Worm (Caenorhabditis elegans) whole organism, L3 larva: ENCODE results near the gene C17B7.10.

Experiments used
- R02D3.7 ChIP-seq: fragments of 150-350 bp; optimal IDR thresholded peaks from 2 replicates; lab custom pipeline; 2014; ENCODE audit warnings: missing biosample characterization, missing genetic modification characterization
- ZK546.5 ChIP-seq: sonication (generic microtip); optimal IDR thresholded peaks from 2 replicates; lab custom pipeline; 2017; ENCODE audit warnings: missing biosample characterization, missing genetic modification characterization
- aly-2 ChIP-seq: fragments of 150-350 bp; optimal IDR thresholded peaks from 2 replicates; lab custom pipeline; 2014; ENCODE audit warnings: missing biosample characterization, missing genetic modification characterization
- ama-1 ChIP-seq: fragments of 150-350 bp; optimal IDR thresholded peaks from 2 replicates; lab custom pipeline; 2018
- ceh-16 ChIP-seq: sonication (generic microtip); optimal IDR thresholded peaks from 2 replicates; lab custom pipeline; 2017; ENCODE audit warnings: missing biosample characterization, missing genetic modification characterization
- ceh-28 ChIP-seq: fragments of 150-350 bp; optimal IDR thresholded peaks from 2 replicates; lab custom pipeline; 2014; ENCODE audit warnings: missing biosample characterization, missing genetic modification reagents, missing genetic modification characterization
- ceh-82 ChIP-seq: fragments of 150-350 bp; optimal IDR thresholded peaks from 2 replicates; lab custom pipeline; 2014; ENCODE audit warnings: missing biosample characterization, missing genetic modification characterization
- ceh-9 ChIP-seq: sonication (generic microtip); optimal IDR thresholded peaks from 2 replicates; lab custom pipeline; 2018; ENCODE audit warnings: missing biosample characterization, missing genetic modification characterization
- egl-5 ChIP-seq: fragments of 150-350 bp; optimal IDR thresholded peaks from 2 replicates; lab custom pipeline; 2017; ENCODE audit warnings: missing biosample characterization, missing genetic modification reagents, missing genetic modification characterization, inconsistent platforms
- elt-2 ChIP-seq: sonication (generic microtip); optimal IDR thresholded peaks from 2 replicates; lab custom pipeline; 2016; ENCODE audit warnings: missing genetic modification reagents, mild to moderate bottlenecking, missing genetic modification characterization, missing compliant biosample characterization
- elt-3 ChIP-seq, 3 experiments: fragments of 150-350 bp in 1 of 3; sonication (generic microtip) in 2 of 3; optimal IDR thresholded peaks; 2 replicates in 2 of 3; 4 replicates in 1 of 3; lab custom pipeline; 2014 to 2017; ENCODE audit warnings: missing biosample characterization in 3 of 3, missing genetic modification characterization in 3 of 3
- eor-1 ChIP-seq, 2 experiments: fragments of 150-350 bp; optimal IDR thresholded peaks; 2 replicates each; lab custom pipeline; 2014 to 2018; ENCODE audit warnings: missing biosample characterization in 2 of 2, missing genetic modification characterization in 2 of 2
- fkh-10 ChIP-seq: sonication (generic microtip); optimal IDR thresholded peaks from 2 replicates; lab custom pipeline; 2017; ENCODE audit warnings: missing biosample characterization, missing genetic modification reagents, missing genetic modification characterization
- fkh-2 ChIP-seq: fragments of 150-350 bp; optimal IDR thresholded peaks from 2 replicates; lab custom pipeline; 2014; ENCODE audit warnings: missing biosample characterization, missing genetic modification reagents, missing genetic modification characterization
- fos-1 ChIP-seq: fragments of 150-350 bp; optimal IDR thresholded peaks from 2 replicates; lab custom pipeline; 2014; ENCODE audit warnings: missing biosample characterization, missing genetic modification characterization
- hmg-11 ChIP-seq: sonication (generic microtip); optimal IDR thresholded peaks from 2 replicates; lab custom pipeline; 2016; ENCODE audit warnings: missing genetic modification characterization, missing compliant biosample characterization
- jun-1 ChIP-seq: fragments of 150-350 bp; optimal IDR thresholded peaks from 2 replicates; lab custom pipeline; 2014; ENCODE audit warnings: missing biosample characterization, missing genetic modification reagents, missing genetic modification characterization
- lin-15B ChIP-seq: fragments of 150-350 bp; optimal IDR thresholded peaks from 2 replicates; lab custom pipeline; 2014; ENCODE audit warnings: missing biosample characterization, missing genetic modification characterization
- lin-39 ChIP-seq: fragments of 150-350 bp; optimal IDR thresholded peaks from 2 replicates; lab custom pipeline; 2018; ENCODE audit warnings: missing biosample characterization, missing genetic modification reagents, missing genetic modification characterization
- lsy-12 ChIP-seq: sonication (generic microtip); optimal IDR thresholded peaks from 2 replicates; lab custom pipeline; 2016; ENCODE audit warnings: mild to moderate bottlenecking, missing genetic modification characterization, missing compliant biosample characterization
- nfya-1 ChIP-seq: sonication (generic microtip); optimal IDR thresholded peaks from 2 replicates; lab custom pipeline; 2017; ENCODE audit warnings: missing genetic modification characterization, mild to moderate bottlenecking, missing compliant biosample characterization, antibody characterized with exemption, moderate library complexity; ENCODE audit not compliant: insufficient read depth
- nhr-11 ChIP-seq: fragments of 150-350 bp; optimal IDR thresholded peaks from 2 replicates; lab custom pipeline; 2014; ENCODE audit warnings: missing biosample characterization, missing genetic modification characterization
- nhr-12 ChIP-seq: fragments of 150-350 bp; optimal IDR thresholded peaks from 2 replicates; lab custom pipeline; 2014; ENCODE audit warnings: missing biosample characterization, missing genetic modification characterization
- nhr-23 ChIP-seq: fragments of 150-350 bp; optimal IDR thresholded peaks from 2 replicates; lab custom pipeline; 2014; ENCODE audit warnings: missing biosample characterization, missing genetic modification reagents, missing genetic modification characterization
- nhr-237 ChIP-seq: fragments of 150-350 bp; optimal IDR thresholded peaks from 2 replicates; lab custom pipeline; 2014; ENCODE audit warnings: missing biosample characterization, missing genetic modification characterization
- nhr-28 ChIP-seq: fragments of 150-350 bp; optimal IDR thresholded peaks from 2 replicates; lab custom pipeline; 2014; ENCODE audit warnings: missing biosample characterization, missing genetic modification characterization
- nhr-43 ChIP-seq: sonication (generic microtip); optimal IDR thresholded peaks from 2 replicates; lab custom pipeline; 2016; ENCODE audit warnings: mild to moderate bottlenecking, missing genetic modification characterization, missing compliant biosample characterization; ENCODE audit not compliant: poor library complexity, severe bottlenecking
- nhr-67 ChIP-seq: fragments of 150-350 bp; optimal IDR thresholded peaks from 2 replicates; lab custom pipeline; 2014; ENCODE audit warnings: missing biosample characterization, missing genetic modification characterization
- nhr-76 ChIP-seq: fragments of 150-350 bp; sonication (generic microtip); optimal IDR thresholded peaks from 5 replicates; lab custom pipeline; 2014; ENCODE audit warnings: missing biosample characterization, missing genetic modification characterization
- nhr-77 ChIP-seq: fragments of 150-350 bp; optimal IDR thresholded peaks from 2 replicates; lab custom pipeline; 2014; ENCODE audit warnings: missing biosample characterization, missing genetic modification characterization
- pha-4 ChIP-seq: fragments of 150-350 bp; optimal IDR thresholded peaks from 2 replicates; lab custom pipeline; 2014; ENCODE audit warnings: missing biosample characterization, missing genetic modification reagents, missing genetic modification characterization
- pqm-1 ChIP-seq: fragments of 150-350 bp; optimal IDR thresholded peaks from 2 replicates; lab custom pipeline; 2017; ENCODE audit warnings: missing biosample characterization, missing genetic modification characterization, inconsistent platforms
- sea-2 ChIP-seq: fragments of 150-350 bp; sonication (generic microtip); optimal IDR thresholded peaks from 4 replicates; lab custom pipeline; 2014; ENCODE audit warnings: missing biosample characterization, missing genetic modification reagents, missing genetic modification characterization
- skn-1 ChIP-seq: fragments of 150-350 bp; optimal IDR thresholded peaks from 2 replicates; lab custom pipeline; 2014; ENCODE audit warnings: missing biosample characterization, missing genetic modification characterization
- snpc-4 ChIP-seq: fragments of 150-350 bp; optimal IDR thresholded peaks from 2 replicates; lab custom pipeline; 2014; ENCODE audit warnings: missing biosample characterization, missing genetic modification characterization
- unc-39 ChIP-seq: sonication (generic microtip); optimal IDR thresholded peaks from 4 replicates; lab custom pipeline; 2017; ENCODE audit warnings: missing biosample characterization, missing genetic modification characterization
- unc-62 ChIP-seq: fragments of 150-350 bp; sonication (generic microtip); optimal IDR thresholded peaks from 4 replicates; lab custom pipeline; 2014; ENCODE audit warnings: missing biosample characterization, missing genetic modification reagents, missing genetic modification characterization
- zag-1 ChIP-seq: fragments of 150-350 bp; optimal IDR thresholded peaks from 2 replicates; lab custom pipeline; 2014; ENCODE audit warnings: missing biosample characterization, missing genetic modification characterization
- ztf-11 ChIP-seq: fragments of 150-350 bp; optimal IDR thresholded peaks from 2 replicates; lab custom pipeline; 2014; ENCODE audit warnings: missing biosample characterization, missing genetic modification characterization
- ztf-4 ChIP-seq: fragments of 150-350 bp; optimal IDR thresholded peaks from 2 replicates; lab custom pipeline; 2014; ENCODE audit warnings: missing biosample characterization, missing genetic modification characterization

Gene C17B7.10

DNA sequence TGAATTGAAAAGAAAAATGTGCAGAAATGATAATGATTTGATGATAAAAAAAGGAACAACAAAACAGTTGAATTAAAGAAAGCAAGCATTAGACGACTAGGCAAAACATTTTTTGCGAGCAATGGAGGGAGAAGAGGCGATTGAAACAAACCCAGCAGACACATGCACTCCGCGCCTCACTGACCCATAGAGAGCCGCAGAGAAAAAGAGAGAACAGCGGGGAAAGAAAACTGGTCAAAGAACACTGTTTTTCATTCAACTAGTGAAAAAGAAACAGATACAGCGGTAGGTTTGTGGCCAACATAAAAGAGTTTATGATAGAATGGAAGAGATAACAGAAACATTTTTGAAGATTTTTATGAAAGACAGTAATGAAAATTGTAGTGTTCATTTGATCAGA is 46.5 kb upstream of the C17B7.10 start:
- no peak for TF ChIP-seq sea-2 (GFP tag; lab: Kevin White, UChicago)
- TF ChIP-seq ztf-4 (tag; lab: Kevin White, UChicago): no peak
- TF ChIP-seq ztf-11: no peak
- TF ChIP-seq nhr-76 (tag; lab: Kevin White, UChicago): no peak
- TF ChIP-seq fos-1: no peak
- no peak for TF ChIP-seq nhr-12 (tag; lab: Kevin White, UChicago)
- TF ChIP-seq ZK546.5: no peak
- TF ChIP-seq nfya-1 (tag; lab: Kevin White, UChicago): no peak
- TF ChIP-seq ceh-16 (tag; lab: Kevin White, UChicago): no peak
- no peak for TF ChIP-seq aly-2 (tag; lab: Kevin White, UChicago)
- peak; percentile 62 for TF ChIP-seq pqm-1
- TF ChIP-seq nhr-11 (tag; lab: Kevin White, UChicago): no peak
- peak; percentile 36 for TF ChIP-seq ceh-28 (tag; lab: Kevin White, UChicago)
- TF ChIP-seq jun-1 (tag; lab: Kevin White, UChicago): peak; percentile 17
- no peak for TF ChIP-seq egl-5 (tag; lab: Kevin White, UChicago)
- TF ChIP-seq zag-1 (tag; lab: Kevin White, UChicago): no peak
- peak; percentile 64 for TF ChIP-seq elt-2 (tag; lab: Kevin White, UChicago)
- TF ChIP-seq skn-1 (tag; lab: Kevin White, UChicago): no peak
- TF ChIP-seq lin-39 (tag; lab: Kevin White, UChicago): peak; percentile 3
- TF ChIP-seq nhr-237 (tag; lab: Kevin White, UChicago): no peak
- TF ChIP-seq fkh-2 (tag; lab: Kevin White, UChicago): no peak
- no peak for TF ChIP-seq nhr-67
- no peak for TF ChIP-seq snpc-4 (tag; lab: Kevin White, UChicago)
- no peak for TF ChIP-seq nhr-43 (tag; lab: Kevin White, UChicago)
- no peak for TF ChIP-seq lsy-12 (tag; lab: Kevin White, UChicago)
- TF ChIP-seq hmg-11 (tag; lab: Kevin White, UChicago): no peak
- peak; percentile 31 for TF ChIP-seq nhr-23 (tag; lab: Kevin White, UChicago)
- no peak for TF ChIP-seq elt-3 (tag; optimal IDR thresholded peaks at IDR 0.05; lab: Kevin White, UChicago)
- TF ChIP-seq nhr-28: no peak
- no peak for TF ChIP-seq eor-1 (tag; optimal IDR thresholded peaks at IDR 0.05; lab: Kevin White, UChicago)
- no peak for TF ChIP-seq pha-4 (tag; lab: Kevin White, UChicago)
- no peak for TF ChIP-seq ceh-9
- no peak for TF ChIP-seq ceh-82
- no peak for TF ChIP-seq unc-62 (GFP tag; lab: Kevin White, UChicago)
- TF ChIP-seq ama-1 (lab: Kevin White, UChicago): no peak

DNA sequence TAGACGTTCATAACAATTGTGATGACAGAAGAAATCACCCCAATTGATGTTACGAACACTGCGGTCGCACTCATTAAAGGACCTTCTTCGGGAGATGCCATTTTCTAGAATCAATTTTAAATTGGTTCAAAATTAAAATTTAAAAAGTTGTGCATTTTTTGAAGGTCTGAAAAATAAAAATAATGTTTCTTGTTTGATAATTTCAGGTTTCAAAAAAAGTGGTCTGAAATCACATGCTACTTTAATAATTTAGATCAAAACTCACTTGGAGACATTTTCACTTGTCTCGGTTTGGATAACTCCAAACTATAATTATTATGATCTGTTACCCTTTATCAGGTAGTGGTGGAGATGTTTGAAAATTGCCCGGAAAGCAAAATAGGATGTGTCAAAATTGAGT is 35.2 kb upstream of the C17B7.10 start, which contains the start of gene srbc-2:
srbc-2 (minus strand) TSS at position 101 of the 400 bp plus-strand sequence.
- TF ChIP-seq sea-2 (GFP tag; lab: Kevin White, UChicago) (no peak), nhr-23 (tag; lab: Kevin White, UChicago) (no peak), nhr-237 (tag; lab: Kevin White, UChicago) (no peak), unc-62 (GFP tag; lab: Kevin White, UChicago) (no peak), fkh-2 (tag; lab: Kevin White, UChicago) (no peak), lin-39 (tag; lab: Kevin White, UChicago) (no peak), ceh-9 (no peak), nhr-43 (tag; lab: Kevin White, UChicago) (no peak), nhr-12 (tag; lab: Kevin White, UChicago) (no peak), ceh-82 (no peak), unc-39 (tag; lab: Kevin White, UChicago) (no peak), lin-15B (tag; lab: Kevin White, UChicago) (no peak), ceh-16 (tag; lab: Kevin White, UChicago) (no peak), R02D3.7 (tag; lab: Kevin White, UChicago) (no peak), nhr-77 (tag; lab: Kevin White, UChicago) (no peak), zag-1 (tag; lab: Kevin White, UChicago) (no peak), fkh-10 (no peak), snpc-4 (tag; lab: Kevin White, UChicago) (no peak), aly-2 (tag; lab: Kevin White, UChicago) (no peak), nhr-67 (no peak)
